Worm (Caenorhabditis elegans) whole organism, young adult: Measurements from ENCODE around the gene B0432.9.
"Not testable (repeated sequence)": the region's sequence is repeated elsewhere in the genome, so short reads cannot be mapped to it uniquely, and the experiment has no call there.

Experiments
- B0336.3 ChIP-seq: fragments of 200-800 bp; sonication (Bioruptor generic); IDR thresholded peaks from 2 replicates; pipeline ENCODE4 v1.3.6; 2022; ENCODE audit warnings: missing genetic modification characterization, missing compliant biosample characterization
- D2030.7 ChIP-seq: fragments of 200-800 bp; sonication (Bioruptor generic); IDR thresholded peaks from 2 replicates; pipeline ENCODE4 v1.3.6; 2022; ENCODE audit warnings: missing genetic modification reagents, missing genetic modification characterization, missing compliant biosample characterization
- F23B12.7 ChIP-seq: sonication (generic microtip); optimal IDR thresholded peaks from 2 replicates; lab custom pipeline; 2017; ENCODE audit warnings: missing genetic modification characterization, mild to moderate bottlenecking, missing compliant biosample characterization, antibody characterized with exemption, moderate library complexity; ENCODE audit not compliant: insufficient read depth
- F39B2.1 ChIP-seq: fragments of 200-800 bp; sonication (Bioruptor generic); IDR thresholded peaks from 2 replicates; pipeline ENCODE4 v1.3.6; 2022; ENCODE audit warnings: missing genetic modification reagents, missing genetic modification characterization, missing compliant biosample characterization
- K12H6.12 ChIP-seq: fragments of 200-800 bp; sonication (Bioruptor generic); optimal IDR thresholded peaks from 2 replicates; lab custom pipeline; 2018; ENCODE audit warnings: mild to moderate bottlenecking, missing genetic modification characterization, missing compliant biosample characterization
- Y56A3A.18 ChIP-seq: fragments of 200-800 bp; sonication (Bioruptor generic); IDR thresholded peaks from 2 replicates; pipeline ENCODE4 v1.3.6; 2022; ENCODE audit warnings: missing genetic modification reagents, missing genetic modification characterization, missing compliant biosample characterization
- atf-7 ChIP-seq: sonication (generic microtip); optimal IDR thresholded peaks from 2 replicates; lab custom pipeline; 2017; ENCODE audit warnings: mild to moderate bottlenecking, missing genetic modification characterization, missing compliant biosample characterization
- athp-1 ChIP-seq: sonication (generic microtip); optimal IDR thresholded peaks from 2 replicates; lab custom pipeline; 2017; ENCODE audit warnings: mild to moderate bottlenecking, missing genetic modification characterization, missing compliant biosample characterization
- attf-5 ChIP-seq: fragments of 200-800 bp; sonication (Bioruptor generic); optimal IDR thresholded peaks from 2 replicates; lab custom pipeline; 2018; ENCODE audit warnings: mild to moderate bottlenecking, missing genetic modification characterization, missing compliant biosample characterization
- bed-1 ChIP-seq: fragments of 200-800 bp; sonication (Bioruptor generic); IDR thresholded peaks from 2 replicates; pipeline ENCODE4 v1.3.6; 2022; ENCODE audit warnings: missing genetic modification reagents, missing genetic modification characterization, missing compliant biosample characterization
- ceh-79 ChIP-seq: sonication (generic microtip); optimal IDR thresholded peaks from 2 replicates; lab custom pipeline; 2017; ENCODE audit warnings: mild to moderate bottlenecking, missing genetic modification characterization, missing compliant biosample characterization
- die-1 ChIP-seq: sonication (generic microtip); optimal IDR thresholded peaks from 2 replicates; lab custom pipeline; 2016; ENCODE audit warnings: missing genotype, mild to moderate bottlenecking, missing genetic modification characterization, missing compliant biosample characterization
- egrh-3 ChIP-seq: fragments of 200-800 bp; sonication (Bioruptor generic); IDR thresholded peaks from 2 replicates; pipeline ENCODE4 v1.3.6; 2022; ENCODE audit warnings: missing genetic modification reagents, missing genetic modification characterization, missing compliant biosample characterization
- hmg-1.2 ChIP-seq: fragments of 200-800 bp; sonication (Bioruptor generic); IDR thresholded peaks from 2 replicates; pipeline ENCODE4 v1.3.6; 2022; ENCODE audit warnings: missing genetic modification reagents, missing genetic modification characterization, missing compliant biosample characterization
- hrde-1 ChIP-seq: sonication (generic microtip); optimal IDR thresholded peaks from 2 replicates; lab custom pipeline; 2016; ENCODE audit warnings: missing genetic modification characterization, mild to moderate bottlenecking, missing compliant biosample characterization, moderate library complexity, missing genotype, missing genetic modification reagents, borderline replicate concordance
- lag-1 ChIP-seq: fragments of 200-800 bp; sonication (Bioruptor generic); IDR thresholded peaks from 2 replicates; pipeline ENCODE4 v1.3.6; 2022; ENCODE audit warnings: missing genetic modification reagents, missing genetic modification characterization, missing compliant biosample characterization
- madf-10 ChIP-seq: sonication (generic microtip); optimal IDR thresholded peaks from 2 replicates; lab custom pipeline; 2016; ENCODE audit warnings: mild to moderate bottlenecking, missing genetic modification characterization, missing compliant biosample characterization
- madf-3 ChIP-seq: fragments of 200-800 bp; sonication (Bioruptor generic); IDR thresholded peaks from 2 replicates; pipeline ENCODE4 v1.3.6; 2022; ENCODE audit warnings: missing genetic modification reagents, missing genetic modification characterization, missing compliant biosample characterization
- nhr-80 ChIP-seq: sonication (generic microtip); optimal IDR thresholded peaks from 2 replicates; lab custom pipeline; 2016; ENCODE audit warnings: missing genetic modification characterization, missing compliant biosample characterization
- nhr-90 ChIP-seq: sonication (generic microtip); optimal IDR thresholded peaks from 2 replicates; lab custom pipeline; 2016; ENCODE audit warnings: missing genotype, mild to moderate bottlenecking, missing genetic modification characterization, missing compliant biosample characterization
- snpc-4 ChIP-seq, 5 experiments: fragments of 150-350 bp in 1 of 5; sonication (generic microtip) in 4 of 5; optimal IDR thresholded peaks; 2 replicates each; lab custom pipeline; 2014 to 2018; ENCODE audit warnings: missing genetic modification characterization in 5 of 5, missing biosample characterization in 3 of 5, antibody characterized with exemption in 2 of 5, mild to moderate bottlenecking in 2 of 5, missing compliant biosample characterization in 2 of 5, missing genotype in 2 of 5, moderate library complexity in 2 of 5, missing genetic modification reagents in 1 of 5
- somi-1 ChIP-seq: fragments of 200-800 bp; sonication (Bioruptor generic); optimal IDR thresholded peaks from 2 replicates; lab custom pipeline; 2018; ENCODE audit warnings: mild to moderate bottlenecking, missing genetic modification characterization, missing compliant biosample characterization
- sptf-2 ChIP-seq: fragments of 200-800 bp; sonication (Bioruptor generic); optimal IDR thresholded peaks from 2 replicates; lab custom pipeline; 2018; ENCODE audit warnings: mild to moderate bottlenecking, missing genetic modification characterization, missing compliant biosample characterization
- tlf-1 ChIP-seq: fragments of 200-800 bp; sonication (Bioruptor generic); optimal IDR thresholded peaks from 2 replicates; lab custom pipeline; 2018; ENCODE audit warnings: mild to moderate bottlenecking, missing genetic modification characterization, missing compliant biosample characterization
- unc-62 ChIP-seq: fragments of 150-350 bp; optimal IDR thresholded peaks from 2 replicates; lab custom pipeline; 2014; ENCODE audit warnings: missing biosample characterization, missing genetic modification reagents, missing genetic modification characterization
- ztf-28 ChIP-seq: fragments of 200-800 bp; sonication (Bioruptor generic); IDR thresholded peaks from 2 replicates; pipeline ENCODE4 v1.3.6; 2022; ENCODE audit warnings: missing genetic modification reagents, missing genetic modification characterization, missing compliant biosample characterization
- ztf-6 ChIP-seq: fragments of 200-800 bp; sonication (Bioruptor generic); IDR thresholded peaks from 2 replicates; pipeline ENCODE4 v1.3.6; 2022; ENCODE audit warnings: missing genetic modification reagents, missing genetic modification characterization, missing compliant biosample characterization

The B0432.9 gene

ce11 chrII:321183-321582, 37.7 kb upstream of the B0432.9 start:
- TF ChIP-seq snpc-4 (GFP tag; optimal IDR thresholded peaks at IDR 0.05; lab: Kevin White, UChicago) (no peak), snpc-4 (tag; optimal IDR thresholded peaks at IDR 0.05; lab: Kevin White, UChicago) (no peak), sptf-2 (GFP tag; lab: Kevin White, UChicago) (no peak), B0336.3 (GFP tag; lab: Robert Waterston, UW) (0 out of 2 replicates have a peak, but pooled peaks have one; percentile 13), hmg-1.2 (0 out of 2 replicates have a peak, but pooled peaks have one; percentile 2)
- TF ChIP-seq, all 124 proteins: peak for 2

- TF ChIP-seq hmg-1.2 (0 out of 2 replicates have a peak, but pooled peaks have one; percentile 19), tlf-1 (GFP tag; lab: Kevin White, UChicago) (no peak)
Observed at ce11 chrII:320783-321182, 37.3 kb upstream of the B0432.9 start.

ce11 chrII:319459-319858, 36.0 kb upstream of the B0432.9 start, which contains the start of gene far-7:
far-7 (plus strand) TSS chrII:319789.
- no peak for TF ChIP-seq attf-5 (GFP tag; lab: Kevin White, UChicago)
- TF ChIP-seq nhr-80, result no peak

ce11 chrII:313540-313939, 30.0 kb upstream of the B0432.9 start:
- TF ChIP-seq athp-1 (tag; lab: Kevin White, UChicago) (no peak), lag-1 (GFP tag; lab: Robert Waterston, UW) (no peak), ztf-28 (GFP tag; lab: Robert Waterston, UW) (no peak), F39B2.1 (GFP tag; lab: Robert Waterston, UW) (no peak), nhr-90 (tag; lab: Kevin White, UChicago) (no peak)

DNA sequence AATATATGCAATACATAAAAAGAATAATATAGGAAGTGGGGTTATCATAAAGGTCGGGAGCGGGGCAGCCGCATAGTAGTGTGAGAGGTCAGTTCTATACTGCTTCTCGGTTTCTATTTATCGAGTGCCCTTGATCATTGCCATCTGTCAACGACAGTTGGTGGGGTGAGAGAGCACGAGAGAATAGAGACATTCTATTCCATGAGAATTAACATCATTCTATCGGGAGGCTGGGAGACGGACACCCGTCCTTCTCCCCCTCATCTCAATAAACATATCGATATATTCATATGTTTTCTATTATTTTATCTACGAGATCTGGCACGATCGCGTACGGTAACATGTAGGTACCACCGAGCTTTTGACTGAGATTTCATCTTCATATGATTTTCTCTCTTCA, 28.6 kb upstream of the B0432.9 start, which contains the start of gene mps-2:
mps-2 (minus strand) TSS at position 101 of the 400 bp plus-strand sequence.
- TF ChIP-seq Y56A3A.18 (GFP tag; lab: Robert Waterston, UW); sptf-2 (GFP tag; lab: Kevin White, UChicago); B0336.3 (GFP tag; lab: Robert Waterston, UW): not testable (repeated sequence)
- TF ChIP-seq, all 124 proteins: peak for 0; not testable (repeated sequence) for 124

ce11 chrII:307154-307553, 23.7 kb upstream of the B0432.9 start, which contains the start of gene K01A2.4:
K01A2.4 (plus strand) TSS chrII:307454.
- TF ChIP-seq D2030.7 (GFP tag; lab: Robert Waterston, UW) (no peak), K12H6.12 (tag; lab: Kevin White, UChicago) (no peak), hrde-1 (tag; lab: Kevin White, UChicago) (no peak), madf-10 (tag; lab: Kevin White, UChicago) (no peak), unc-62 (GFP tag; lab: Kevin White, UChicago) (no peak), ceh-79 (no peak), somi-1 (GFP tag; lab: Kevin White, UChicago) (no peak)

ce11 chrII:305645-306044, 22.2 kb upstream of the B0432.9 start, which contains the start of gene col-69:
col-69 (minus strand) TSS chrII:305745.
- TF ChIP-seq egrh-3 (GFP tag; lab: Robert Waterston, UW), result no peak
- TF ChIP-seq atf-7 (tag; lab: Kevin White, UChicago), result no peak
- no peak for TF ChIP-seq nhr-90 (tag; lab: Kevin White, UChicago)
- no peak for TF ChIP-seq bed-1 (GFP tag; lab: Robert Waterston, UW)
- no peak for TF ChIP-seq hrde-1 (tag; lab: Kevin White, UChicago)
- no peak for TF ChIP-seq die-1 (tag; lab: Kevin White, UChicago)
- no peak for TF ChIP-seq F23B12.7
- no peak for TF ChIP-seq madf-3 (GFP tag; lab: Robert Waterston, UW)
- no peak for TF ChIP-seq ztf-6
- TF ChIP-seq, all 124 proteins: peak for 0
